Worm (Caenorhabditis elegans) whole organism, L2 larva: ENCODE measurements around the gene srj-29.

ENCODE experiments used
- ZK546.5 ChIP-seq: sonication (generic microtip); optimal IDR thresholded peaks from 2 replicates; lab custom pipeline; 2017; ENCODE audit warnings: missing biosample characterization, missing genetic modification characterization
- aly-2 ChIP-seq: fragments of 150-350 bp; optimal IDR thresholded peaks from 2 replicates; lab custom pipeline; 2014; ENCODE audit warnings: missing biosample characterization, missing genetic modification characterization
- nhr-129 ChIP-seq: fragments of 150-350 bp; optimal IDR thresholded peaks from 2 replicates; lab custom pipeline; 2014; ENCODE audit warnings: missing biosample characterization, missing genetic modification characterization

DNA sequence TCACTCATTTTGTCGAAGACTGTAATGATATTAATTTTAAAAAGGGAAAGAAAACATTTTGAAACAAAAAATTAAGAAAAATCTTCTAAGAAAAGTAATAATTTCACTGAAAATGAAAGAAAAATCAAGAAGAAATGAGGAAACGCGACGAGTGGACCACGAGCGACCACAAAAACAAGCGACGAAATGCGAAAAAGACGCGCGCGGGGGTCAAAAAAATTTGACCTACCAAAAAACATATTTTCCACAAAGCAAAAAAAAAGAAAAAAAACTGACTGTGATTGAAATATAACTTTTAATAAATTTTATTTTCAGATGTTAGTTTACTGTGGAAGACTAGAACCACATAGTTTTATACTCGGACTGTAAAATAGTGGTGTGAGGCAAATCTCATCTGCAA lies 16.6 kb upstream of the srj-29 start, which contains the start of gene F14H3.6:
- TF ChIP-seq nhr-129: no peak
- no peak for TF ChIP-seq aly-2 (tag; lab: Kevin White, UChicago)
- TF ChIP-seq ZK546.5: no peak
